Fruit fly (Drosophila melanogaster) whole organism, prepupa: Measurements from ENCODE around the gene CG3652.

ENCODE experiments used
- CG8319 ChIP-seq: fragments of 200-800 bp; sonication (Bioruptor generic); optimal IDR thresholded peaks from 3 replicates; lab custom pipeline; 2016; ENCODE audit warnings: missing biosample characterization, missing genetic modification characterization
- Ets96B ChIP-seq: fragments of 200-800 bp; optimal IDR thresholded peaks from 2 replicates; lab custom pipeline; 2019; ENCODE audit warnings: missing biosample characterization, mild to moderate bottlenecking, missing genetic modification characterization, moderate library complexity
- Sox14 ChIP-seq: fragments of 200-800 bp; sonication (Bioruptor generic); optimal IDR thresholded peaks from 3 replicates; lab custom pipeline; 2016; ENCODE audit warnings: missing biosample characterization, missing genetic modification characterization

dm6 chr2L:4366652-4367051 is 27.0 kb downstream of the CG3652 start:
- TF ChIP-seq Sox14 (GFP tag; lab: Kevin White, UChicago) (no peak), Ets96B (no peak), CG8319 (no peak)
